Worm (Caenorhabditis elegans): ENCODE measurements around the gene hgap-2.

hgap-2 gene

DNA sequence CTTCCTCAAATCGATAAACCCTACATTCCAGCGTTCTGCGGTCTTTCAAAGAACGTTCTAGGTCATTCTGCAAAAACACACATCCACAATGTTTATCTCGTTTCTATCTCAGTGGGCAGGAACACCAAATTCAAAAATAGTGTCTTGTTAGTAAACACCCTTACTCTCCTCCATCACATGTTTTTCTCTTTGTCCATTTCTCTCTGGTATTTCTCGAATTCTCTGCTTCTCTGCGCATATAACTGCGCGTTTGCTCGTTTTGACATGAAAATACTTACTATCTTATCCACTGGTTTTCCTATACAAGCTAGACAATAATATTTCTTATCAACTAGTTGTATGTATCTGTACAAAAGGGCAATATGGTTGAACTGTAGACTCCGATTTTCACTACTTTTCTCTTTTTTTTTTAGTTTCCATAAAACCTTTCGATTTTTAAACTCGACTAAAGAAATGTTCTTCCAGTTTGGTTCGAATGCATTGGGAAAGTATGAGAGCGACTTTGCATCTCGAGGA is 34.0 kb downstream of the hgap-2 start, which contains the start of gene pyr-1:
Gene pyr-1, plus strand, starts transcription at position 466 of the 516 bp plus-strand sequence.
- TF ChIP-seq dpl-1 (GFP tag; optimal IDR thresholded peaks at IDR 0.05) (peak in 2 of 3 experiments; percentile 4 to 8), ces-1 (GFP tag; optimal IDR thresholded peaks at IDR 0.05) (no peak), nhr-20 (tag; optimal IDR thresholded peaks at IDR 0.05) (peak; percentile 58), lin-14 (GFP tag; optimal IDR thresholded peaks at IDR 0.05) (peak; percentile 72), F16B12.6 (tag; optimal IDR thresholded peaks at IDR 0.05) (peak; percentile 13), hlh-4 (tag; optimal IDR thresholded peaks at IDR 0.05) (no peak), C16A3.4 (tag; optimal IDR thresholded peaks at IDR 0.05) (peak; percentile 52), lin-35 (GFP tag; optimal IDR thresholded peaks at IDR 0.05) (peak in 1 of 2 experiments; percentile 58), elt-3 (tag; optimal IDR thresholded peaks at IDR 0.05) (peak in 2 of 6 experiments; percentile 44 to 91), rnt-1 (tag; optimal IDR thresholded peaks at IDR 0.05) (peak; percentile 30), fos-1 (tag; optimal IDR thresholded peaks at IDR 0.05) (no peak), efl-1 (optimal IDR thresholded peaks at IDR 0.05) (peak in 1 of 2 experiments; percentile 17), efl-1 (GFP tag; optimal IDR thresholded peaks at IDR 0.05 in 1 of 2) (peak in 1 of 2 experiments; percentile 92), mep-1 (tag; optimal IDR thresholded peaks at IDR 0.05) (peak; percentile 59), ama-1 (optimal IDR thresholded peaks at IDR 0.05) (no peak)

DNA sequence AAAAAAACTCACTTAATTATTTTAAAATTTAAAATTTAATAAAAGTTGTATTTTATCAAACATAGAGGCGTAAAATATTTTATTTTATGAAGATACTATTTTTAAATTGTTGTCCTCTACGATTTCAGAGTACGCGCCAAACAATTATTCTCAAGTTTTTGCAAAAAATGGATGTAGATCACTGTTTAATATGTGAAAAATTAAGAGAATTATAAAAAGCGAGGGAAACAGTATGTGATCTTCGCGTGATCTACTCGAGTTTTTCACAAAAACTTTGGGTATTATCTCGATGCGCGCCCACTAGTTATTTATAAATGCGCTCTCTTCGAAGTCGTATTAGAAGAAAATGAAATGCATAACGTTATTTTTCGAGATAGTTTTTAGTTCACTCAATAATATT is 35.9 kb downstream of the hgap-2 start:
- no peak for TF ChIP-seq unc-30 (tag; optimal IDR thresholded peaks at IDR 0.05)
- no peak for TF ChIP-seq lsy-2 (tag; optimal IDR thresholded peaks at IDR 0.05)
- no peak for TF ChIP-seq mef-2 (tag; optimal IDR thresholded peaks at IDR 0.05)
- TF ChIP-seq nhr-71 (tag; optimal IDR thresholded peaks at IDR 0.05) = no peak
- no peak for TF ChIP-seq nhr-28 (tag; optimal IDR thresholded peaks at IDR 0.05)
- TF ChIP-seq fos-1 (tag; optimal IDR thresholded peaks at IDR 0.05) = no peak
- no peak for TF ChIP-seq sptf-1 (tag; optimal IDR thresholded peaks at IDR 0.05)
- TF ChIP-seq ets-5 (GFP tag; IDR thresholded peaks at IDR 0.05) = no peak
- TF ChIP-seq zag-1 (tag; optimal IDR thresholded peaks at IDR 0.05) = no peak
- no peak for TF ChIP-seq ama-1 (optimal IDR thresholded peaks at IDR 0.05)
- no peak for TF ChIP-seq egl-13 (tag; optimal IDR thresholded peaks at IDR 0.05)
- TF ChIP-seq lin-14 (GFP tag; optimal IDR thresholded peaks at IDR 0.05) = no peak
- no peak for TF ChIP-seq pqm-1 (tag; optimal IDR thresholded peaks at IDR 0.05)
- TF ChIP-seq C04F5.9 (tag; optimal IDR thresholded peaks at IDR 0.05) = no peak
- TF ChIP-seq blmp-1 (tag; optimal IDR thresholded peaks at IDR 0.05) = no peak
- no peak for TF ChIP-seq hlh-4 (tag; optimal IDR thresholded peaks at IDR 0.05)
- TF ChIP-seq nhr-237 (tag; optimal IDR thresholded peaks at IDR 0.05) = no peak
- no peak for TF ChIP-seq egl-27 (tag; optimal IDR thresholded peaks at IDR 0.05)
- TF ChIP-seq pag-3 (tag; optimal IDR thresholded peaks at IDR 0.05; ENCODE audit: borderline replicate concordance, insufficient read depth) = no peak
- TF ChIP-seq elt-2 (tag; optimal IDR thresholded peaks at IDR 0.05) = no peak

DNA sequence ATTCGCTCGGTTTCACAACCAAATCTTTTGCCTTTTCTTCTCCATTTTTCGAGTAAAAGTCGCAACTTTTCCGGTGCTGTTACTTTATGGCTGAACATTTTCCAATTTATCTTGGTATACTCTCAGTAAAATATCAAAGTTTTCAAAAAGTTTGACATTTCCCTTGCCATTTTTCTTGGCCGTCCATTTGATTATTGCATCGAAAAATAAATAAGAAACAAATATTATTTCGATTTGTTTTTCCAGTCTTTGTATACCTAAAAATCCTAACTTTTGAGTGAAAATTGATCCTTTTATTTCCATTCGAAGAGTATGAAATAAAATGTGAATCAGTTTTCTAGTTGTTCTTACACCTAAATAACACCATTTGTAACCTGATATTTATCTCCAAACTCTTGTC is 38.3 kb downstream of the hgap-2 start:
- TF ChIP-seq dsc-1 (tag; optimal IDR thresholded peaks at IDR 0.05) (no peak), mab-9 (GFP tag; IDR thresholded peaks at IDR 0.05) (no peak), hpl-2 (GFP tag; optimal IDR thresholded peaks at IDR 0.05) (no peak), tbx-2 (tag; optimal IDR thresholded peaks at IDR 0.05) (no peak), nhr-237 (tag; optimal IDR thresholded peaks at IDR 0.05) (no peak), nhr-76 (tag; optimal IDR thresholded peaks at IDR 0.05) (no peak), lin-13 (GFP tag; optimal IDR thresholded peaks at IDR 0.05) (no peak), ceh-90 (tag; optimal IDR thresholded peaks at IDR 0.05) (no peak), aly-2 (tag; optimal IDR thresholded peaks at IDR 0.05) (no peak), efl-3 (GFP tag; optimal IDR thresholded peaks at IDR 0.05) (no peak), C16A3.4 (tag; optimal IDR thresholded peaks at IDR 0.05) (no peak), nhr-20 (tag; optimal IDR thresholded peaks at IDR 0.05) (no peak), hlh-4 (tag; optimal IDR thresholded peaks at IDR 0.05) (no peak), nhr-90 (tag; optimal IDR thresholded peaks at IDR 0.05; ENCODE audit: poor library complexity) (no peak), snu-23 (GFP tag; optimal IDR thresholded peaks at IDR 0.05) (no peak), nhr-12 (tag; optimal IDR thresholded peaks at IDR 0.05) (no peak), hlh-17 (GFP tag; optimal IDR thresholded peaks at IDR 0.05; ENCODE audit: borderline replicate concordance) (no peak), pqm-1 (tag; optimal IDR thresholded peaks at IDR 0.05) (no peak), lin-39 (tag; optimal IDR thresholded peaks at IDR 0.05) (no peak), xbp-1 (tag; optimal IDR thresholded peaks at IDR 0.05) (no peak)
